Worm (Caenorhabditis elegans) whole organism, L3 larva: ENCODE results near the gene C06E4.8.
A peak's percentile ranks its signal among the peaks of the same experiment; 100 is the strongest.
"Not testable (repeated sequence)": the region's sequence is repeated elsewhere in the genome, so short reads cannot be mapped to it uniquely, and the experiment has no call there.

Experiments
- R02D3.7 ChIP-seq: fragments of 150-350 bp; optimal IDR thresholded peaks from 2 replicates; lab custom pipeline; 2014; ENCODE audit warnings: missing biosample characterization, missing genetic modification characterization
- aly-2 ChIP-seq: fragments of 150-350 bp; optimal IDR thresholded peaks from 2 replicates; lab custom pipeline; 2014; ENCODE audit warnings: missing biosample characterization, missing genetic modification characterization
- ceh-28 ChIP-seq: fragments of 150-350 bp; optimal IDR thresholded peaks from 2 replicates; lab custom pipeline; 2014; ENCODE audit warnings: missing biosample characterization, missing genetic modification reagents, missing genetic modification characterization
- ceh-82 ChIP-seq: fragments of 150-350 bp; optimal IDR thresholded peaks from 2 replicates; lab custom pipeline; 2014; ENCODE audit warnings: missing biosample characterization, missing genetic modification characterization
- egl-27 ChIP-seq: sonication (generic microtip); optimal IDR thresholded peaks from 4 replicates; lab custom pipeline; 2017; ENCODE audit warnings: missing biosample characterization, missing genetic modification reagents, missing genetic modification characterization
- egl-5 ChIP-seq: fragments of 150-350 bp; optimal IDR thresholded peaks from 2 replicates; lab custom pipeline; 2017; ENCODE audit warnings: missing biosample characterization, missing genetic modification reagents, missing genetic modification characterization, inconsistent platforms
- elt-2 ChIP-seq: sonication (generic microtip); optimal IDR thresholded peaks from 2 replicates; lab custom pipeline; 2016; ENCODE audit warnings: missing genetic modification reagents, mild to moderate bottlenecking, missing genetic modification characterization, missing compliant biosample characterization
- eor-1 ChIP-seq, 2 experiments: fragments of 150-350 bp; optimal IDR thresholded peaks; 2 replicates each; lab custom pipeline; 2014 to 2018; ENCODE audit warnings: missing biosample characterization in 2 of 2, missing genetic modification characterization in 2 of 2
- fkh-10 ChIP-seq: sonication (generic microtip); optimal IDR thresholded peaks from 2 replicates; lab custom pipeline; 2017; ENCODE audit warnings: missing biosample characterization, missing genetic modification reagents, missing genetic modification characterization
- fos-1 ChIP-seq: fragments of 150-350 bp; optimal IDR thresholded peaks from 2 replicates; lab custom pipeline; 2014; ENCODE audit warnings: missing biosample characterization, missing genetic modification characterization
- hmg-11 ChIP-seq: sonication (generic microtip); optimal IDR thresholded peaks from 2 replicates; lab custom pipeline; 2016; ENCODE audit warnings: missing genetic modification characterization, missing compliant biosample characterization
- lin-15B ChIP-seq: fragments of 150-350 bp; optimal IDR thresholded peaks from 2 replicates; lab custom pipeline; 2014; ENCODE audit warnings: missing biosample characterization, missing genetic modification characterization
- lin-39 ChIP-seq: fragments of 150-350 bp; optimal IDR thresholded peaks from 2 replicates; lab custom pipeline; 2018; ENCODE audit warnings: missing biosample characterization, missing genetic modification reagents, missing genetic modification characterization
- lsy-12 ChIP-seq: sonication (generic microtip); optimal IDR thresholded peaks from 2 replicates; lab custom pipeline; 2016; ENCODE audit warnings: mild to moderate bottlenecking, missing genetic modification characterization, missing compliant biosample characterization
- mml-1 ChIP-seq: fragments of 150-350 bp; sonication (generic microtip); optimal IDR thresholded peaks from 3 replicates; lab custom pipeline; 2014; ENCODE audit warnings: missing biosample characterization, missing genetic modification characterization
- nfya-1 ChIP-seq: sonication (generic microtip); optimal IDR thresholded peaks from 2 replicates; lab custom pipeline; 2017; ENCODE audit warnings: missing genetic modification characterization, mild to moderate bottlenecking, missing compliant biosample characterization, antibody characterized with exemption, moderate library complexity; ENCODE audit not compliant: insufficient read depth
- nhr-12 ChIP-seq: fragments of 150-350 bp; optimal IDR thresholded peaks from 2 replicates; lab custom pipeline; 2014; ENCODE audit warnings: missing biosample characterization, missing genetic modification characterization
- nhr-23 ChIP-seq: fragments of 150-350 bp; optimal IDR thresholded peaks from 2 replicates; lab custom pipeline; 2014; ENCODE audit warnings: missing biosample characterization, missing genetic modification reagents, missing genetic modification characterization
- nhr-237 ChIP-seq: fragments of 150-350 bp; optimal IDR thresholded peaks from 2 replicates; lab custom pipeline; 2014; ENCODE audit warnings: missing biosample characterization, missing genetic modification characterization
- nhr-25 ChIP-seq: sonication (generic microtip); optimal IDR thresholded peaks from 2 replicates; lab custom pipeline; 2017; ENCODE audit warnings: missing biosample characterization, missing genetic modification characterization
- nhr-28 ChIP-seq: fragments of 150-350 bp; optimal IDR thresholded peaks from 2 replicates; lab custom pipeline; 2014; ENCODE audit warnings: missing biosample characterization, missing genetic modification characterization
- nhr-76 ChIP-seq: fragments of 150-350 bp; sonication (generic microtip); optimal IDR thresholded peaks from 5 replicates; lab custom pipeline; 2014; ENCODE audit warnings: missing biosample characterization, missing genetic modification characterization
- pha-4 ChIP-seq: fragments of 150-350 bp; optimal IDR thresholded peaks from 2 replicates; lab custom pipeline; 2014; ENCODE audit warnings: missing biosample characterization, missing genetic modification reagents, missing genetic modification characterization
- pqm-1 ChIP-seq: fragments of 150-350 bp; optimal IDR thresholded peaks from 2 replicates; lab custom pipeline; 2017; ENCODE audit warnings: missing biosample characterization, missing genetic modification characterization, inconsistent platforms
- sea-2 ChIP-seq: fragments of 150-350 bp; sonication (generic microtip); optimal IDR thresholded peaks from 4 replicates; lab custom pipeline; 2014; ENCODE audit warnings: missing biosample characterization, missing genetic modification reagents, missing genetic modification characterization
- skn-1 ChIP-seq: fragments of 150-350 bp; optimal IDR thresholded peaks from 2 replicates; lab custom pipeline; 2014; ENCODE audit warnings: missing biosample characterization, missing genetic modification characterization
- snpc-4 ChIP-seq: fragments of 150-350 bp; optimal IDR thresholded peaks from 2 replicates; lab custom pipeline; 2014; ENCODE audit warnings: missing biosample characterization, missing genetic modification characterization
- tbx-2 ChIP-seq: sonication (generic microtip); optimal IDR thresholded peaks from 2 replicates; lab custom pipeline; 2016; ENCODE audit warnings: mild to moderate bottlenecking, missing genetic modification characterization, missing compliant biosample characterization
- unc-39 ChIP-seq: sonication (generic microtip); optimal IDR thresholded peaks from 4 replicates; lab custom pipeline; 2017; ENCODE audit warnings: missing biosample characterization, missing genetic modification characterization
- unc-62 ChIP-seq: fragments of 150-350 bp; sonication (generic microtip); optimal IDR thresholded peaks from 4 replicates; lab custom pipeline; 2014; ENCODE audit warnings: missing biosample characterization, missing genetic modification reagents, missing genetic modification characterization

C06E4.8 gene

ce11 chrIV:7247243-7247642 lies 38.4 kb downstream of the C06E4.8 start, which contains the start of gene D2024.1:
Gene D2024.1 (plus strand): TSS chrIV:7247543.
- not testable (repeated sequence) for TF ChIP-seq unc-62 (GFP tag; lab: Kevin White, UChicago); eor-1 (tag; optimal IDR thresholded peaks at IDR 0.05; lab: Kevin White, UChicago); nhr-23 (tag; lab: Kevin White, UChicago)
- TF ChIP-seq, all 47 proteins: peak for 0; not testable (repeated sequence) for 47

ce11 chrIV:7246553-7246952 lies 39.1 kb downstream of the C06E4.8 start, which contains the start of gene col-114:
Gene col-114 (minus strand): TSS chrIV:7246653.
- TF ChIP-seq unc-39 (tag; lab: Kevin White, UChicago) = no peak
- TF ChIP-seq fkh-10 = no peak
- TF ChIP-seq, all 47 proteins: peak for 0

ce11 chrIV:7245592-7245991 lies 40.1 kb downstream of the C06E4.8 start:
- no peak for TF ChIP-seq nhr-237 (tag; lab: Kevin White, UChicago)
- no peak for TF ChIP-seq snpc-4 (tag; lab: Kevin White, UChicago)
- no peak for TF ChIP-seq tbx-2
- TF ChIP-seq aly-2 (tag; lab: Kevin White, UChicago) = no peak
- no peak for TF ChIP-seq egl-5 (tag; lab: Kevin White, UChicago)
- no peak for TF ChIP-seq nhr-76

- no peak for TF ChIP-seq skn-1 (tag; lab: Kevin White, UChicago)
- TF ChIP-seq lin-15B (tag; lab: Kevin White, UChicago) = no peak
- TF ChIP-seq nhr-76 = peak; percentile 88
Measured at ce11 chrIV:7243913-7244312, 41.8 kb downstream of the C06E4.8 start, which contains the start of gene afmd-1. Gene afmd-1 (plus strand): TSS chrIV:7244228.

- TF ChIP-seq lsy-12 (tag; lab: Kevin White, UChicago) (no peak), nhr-12 (no peak), nhr-28 (tag; lab: Kevin White, UChicago) (no peak), pha-4 (tag; lab: Kevin White, UChicago) (peak; percentile 90), egl-5 (tag; lab: Kevin White, UChicago) (peak; percentile 2), R02D3.7 (tag; lab: Kevin White, UChicago) (no peak), ceh-28 (tag; lab: Kevin White, UChicago) (no peak), tbx-2 (no peak), nfya-1 (tag; lab: Kevin White, UChicago) (peak; percentile 45), nhr-76 (no peak), lin-39 (tag; lab: Kevin White, UChicago) (peak; percentile 5), elt-2 (tag; lab: Kevin White, UChicago) (no peak), hmg-11 (tag; lab: Kevin White, UChicago) (no peak)
Measured at ce11 chrIV:7242220-7242789, 43.4 kb downstream of the C06E4.8 start, which contains the start of gene gstk-2. Gene gstk-2 (minus strand): TSS chrIV:7242270.

- TF ChIP-seq unc-62 (GFP tag; lab: Kevin White, UChicago) (peak; percentile 48), nhr-25 (tag; lab: Kevin White, UChicago) (no peak)
Measured at ce11 chrIV:7240564-7240963, 45.1 kb downstream of the C06E4.8 start.

- TF ChIP-seq snpc-4 (tag; lab: Kevin White, UChicago) = no peak
- peak; percentile 9 for TF ChIP-seq pha-4 (tag; lab: Kevin White, UChicago)
- no peak for TF ChIP-seq mml-1 (tag; lab: Kevin White, UChicago)
- TF ChIP-seq fos-1 (tag; lab: Kevin White, UChicago) = no peak
- TF ChIP-seq tbx-2 = no peak
- no peak for TF ChIP-seq unc-62 (GFP tag; lab: Kevin White, UChicago)
- TF ChIP-seq lin-15B (tag; lab: Kevin White, UChicago) = no peak
- TF ChIP-seq elt-2 (tag; lab: Kevin White, UChicago) = peak; percentile 63
- TF ChIP-seq ceh-82 (tag; lab: Kevin White, UChicago) = no peak
- peak; percentile 51 for TF ChIP-seq pqm-1
- TF ChIP-seq sea-2 (GFP tag; lab: Kevin White, UChicago) = no peak
- TF ChIP-seq egl-27 (tag; lab: Kevin White, UChicago) = no peak
Measured at ce11 chrIV:7237668-7238214, 47.9 kb downstream of the C06E4.8 start, which contains the start of gene elo-3. Gene elo-3 (plus strand): TSS chrIV:7237718.
